Worm (Caenorhabditis elegans): ENCODE data around the gene adr-2.
A peak's percentile ranks its signal among the peaks of the same experiment; 100 is the strongest.

Gene adr-2

DNA sequence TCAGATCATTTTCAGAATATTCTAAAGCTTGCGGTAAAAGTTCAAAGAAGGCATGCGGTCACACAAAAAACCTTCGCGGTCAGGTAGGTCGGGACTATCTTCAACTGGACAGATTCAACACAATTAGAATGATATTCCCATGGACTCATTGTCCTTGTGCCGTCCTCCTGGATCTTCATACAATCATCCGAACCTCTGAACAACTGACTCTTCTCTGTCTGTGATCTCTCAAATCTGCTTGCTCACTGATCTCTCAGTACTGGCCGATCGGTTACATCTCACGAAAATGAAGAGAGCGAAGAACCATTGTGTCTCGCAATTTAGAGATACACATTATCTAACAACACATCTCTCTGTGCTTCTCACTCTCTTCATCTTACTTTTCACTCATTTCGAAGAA lies 17.1 kb downstream of the adr-2 start:
- no peak for TF ChIP-seq drap-1 (GFP tag; optimal IDR thresholded peaks at IDR 0.05)
- peak; percentile 42 for TF ChIP-seq unc-120 (tag; optimal IDR thresholded peaks at IDR 0.05; ENCODE audit: poor library complexity, severe bottlenecking)
- TF ChIP-seq hlh-1 (tag; optimal IDR thresholded peaks at IDR 0.05) = peak; percentile 99

DNA sequence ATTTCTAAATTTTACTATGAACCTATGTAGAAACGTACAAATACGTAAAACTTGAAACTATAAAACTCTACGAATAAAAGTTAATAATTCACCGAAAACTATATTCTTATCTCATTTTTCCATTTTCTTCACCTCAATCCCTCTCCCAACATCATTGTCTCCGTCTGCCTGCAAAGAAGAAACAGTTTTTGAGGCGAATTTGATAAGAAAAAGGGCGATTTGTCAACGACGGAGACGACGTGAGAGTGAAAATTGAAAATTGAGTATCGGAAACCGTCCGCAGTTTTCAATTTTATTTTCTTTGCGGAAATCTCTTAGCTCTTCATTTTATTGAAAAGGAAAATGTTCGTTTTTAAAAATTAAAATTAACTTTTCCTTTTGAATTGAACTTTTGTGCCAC lies 20.7 kb downstream of the adr-2 start:
- TF ChIP-seq snpc-4 (tag; optimal IDR thresholded peaks at IDR 0.05) (no peak), tbx-8 (GFP tag; optimal IDR thresholded peaks at IDR 0.05) (no peak), sptf-1 (tag; optimal IDR thresholded peaks at IDR 0.05) (no peak), unc-39 (tag; optimal IDR thresholded peaks at IDR 0.05) (no peak), bed-3 (GFP tag; optimal IDR thresholded peaks at IDR 0.05) (no peak), elt-1 (tag; optimal IDR thresholded peaks at IDR 0.05; ENCODE audit: borderline replicate concordance, insufficient read depth) (no peak), ces-1 (GFP tag; optimal IDR thresholded peaks at IDR 0.05) (no peak), lin-32 (GFP tag; optimal IDR thresholded peaks at IDR 0.05) (no peak), blmp-1 (tag; optimal IDR thresholded peaks at IDR 0.05) (no peak), M03D4.4 (tag; optimal IDR thresholded peaks at IDR 0.05) (no peak), mep-1 (tag; optimal IDR thresholded peaks at IDR 0.05) (no peak), unc-120 (tag; optimal IDR thresholded peaks at IDR 0.05; ENCODE audit: poor library complexity, severe bottlenecking) (no peak), nhr-76 (tag; optimal IDR thresholded peaks at IDR 0.05) (no peak), pha-4 (tag; optimal IDR thresholded peaks at IDR 0.05) (no peak), nhr-237 (tag; optimal IDR thresholded peaks at IDR 0.05) (no peak), nhr-2 (tag; optimal IDR thresholded peaks at IDR 0.05) (no peak)

DNA sequence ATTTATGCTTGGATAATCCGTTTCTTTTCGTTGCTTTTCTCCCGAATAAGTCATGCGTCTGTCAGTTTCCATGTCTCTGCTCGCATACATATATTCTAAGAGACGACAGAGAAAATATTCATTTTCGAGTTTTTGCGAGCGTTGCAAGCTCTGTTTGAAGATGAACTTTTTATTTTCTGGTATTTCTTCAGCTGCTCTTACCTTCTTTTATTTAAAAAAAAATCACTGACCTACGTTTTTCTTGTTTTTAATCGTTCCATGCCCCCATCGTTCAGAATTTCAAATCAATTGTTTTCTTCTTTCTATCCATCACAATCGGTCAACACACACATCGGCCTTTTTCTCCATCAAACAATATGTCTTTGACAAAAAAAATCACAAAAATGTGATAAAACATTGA lies 22.2 kb downstream of the adr-2 start:
- TF ChIP-seq mep-1 (tag; optimal IDR thresholded peaks at IDR 0.05) (no peak), ztf-11 (tag; optimal IDR thresholded peaks at IDR 0.05) (no peak), snpc-4 (tag; optimal IDR thresholded peaks at IDR 0.05) (no peak), elt-3 (tag; optimal IDR thresholded peaks at IDR 0.05) (no peak)

DNA sequence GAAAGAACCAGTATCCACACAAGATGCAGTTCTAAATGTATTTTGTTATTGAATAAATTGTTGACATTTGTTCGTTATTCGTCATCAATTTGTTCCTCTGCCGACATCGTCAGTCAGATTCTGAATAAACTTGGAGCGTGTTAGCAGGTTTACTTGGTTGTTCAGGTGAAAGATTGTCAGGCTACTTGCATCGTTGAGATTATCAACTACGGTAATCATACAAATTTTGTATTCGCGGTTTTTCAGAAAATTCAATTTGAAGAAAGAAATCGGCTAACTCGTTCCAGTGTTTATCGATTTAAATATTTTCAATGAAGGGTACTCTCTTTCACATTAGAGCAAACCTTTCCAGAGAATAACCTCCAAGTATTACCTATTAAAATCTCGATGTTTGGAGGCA lies 23.0 kb downstream of the adr-2 start, which contains the start of gene R151.2:
R151.2 (plus strand) TSS at position 247 of the 400 bp plus-strand sequence.
- TF ChIP-seq ham-2 (GFP tag; optimal IDR thresholded peaks at IDR 0.05) = no peak

- TF ChIP-seq ces-1 (GFP tag; optimal IDR thresholded peaks at IDR 0.05) (peak; percentile 64), drap-1 (GFP tag; optimal IDR thresholded peaks at IDR 0.05) (no peak), blmp-1 (tag; optimal IDR thresholded peaks at IDR 0.05) (no peak), zip-8 (tag; optimal IDR thresholded peaks at IDR 0.05) (no peak), unc-120 (tag; optimal IDR thresholded peaks at IDR 0.05; ENCODE audit: poor library complexity, severe bottlenecking) (peak; percentile 67), ztf-11 (tag; optimal IDR thresholded peaks at IDR 0.05) (no peak), mab-5 (tag; optimal IDR thresholded peaks at IDR 0.05) (no peak), lsy-2 (tag; optimal IDR thresholded peaks at IDR 0.05) (peak; percentile 99), ceh-83 (GFP tag; optimal IDR thresholded peaks at IDR 0.05) (no peak), unc-39 (tag; optimal IDR thresholded peaks at IDR 0.05) (no peak), mls-2 (tag; optimal IDR thresholded peaks at IDR 0.05) (no peak), nhr-28 (tag; optimal IDR thresholded peaks at IDR 0.05) (no peak), tbx-8 (GFP tag; optimal IDR thresholded peaks at IDR 0.05) (no peak), nhr-76 (tag; optimal IDR thresholded peaks at IDR 0.05) (no peak), hlh-1 (tag; optimal IDR thresholded peaks at IDR 0.05) (peak; percentile 50), mep-1 (tag; optimal IDR thresholded peaks at IDR 0.05) (peak; percentile 99), elt-3 (tag; optimal IDR thresholded peaks at IDR 0.05) (no peak), cnd-1 (tag; optimal IDR thresholded peaks at IDR 0.05) (no peak), lin-13 (tag; optimal IDR thresholded peaks at IDR 0.05) (peak; percentile 86), elt-1 (tag; optimal IDR thresholded peaks at IDR 0.05; ENCODE audit: borderline replicate concordance, insufficient read depth) (no peak), nhr-12 (tag; optimal IDR thresholded peaks at IDR 0.05) (no peak), nhr-2 (tag; optimal IDR thresholded peaks at IDR 0.05) (no peak), sem-2 (GFP tag; optimal IDR thresholded peaks at IDR 0.05) (no peak), ceh-43 (GFP tag; optimal IDR thresholded peaks at IDR 0.05) (no peak), lin-32 (GFP tag; optimal IDR thresholded peaks at IDR 0.05) (no peak), pha-4 (tag; optimal IDR thresholded peaks at IDR 0.05) (peak; percentile 89), M03D4.4 (tag; optimal IDR thresholded peaks at IDR 0.05) (no peak), snpc-4 (tag; optimal IDR thresholded peaks at IDR 0.05) (no peak), ham-2 (GFP tag; optimal IDR thresholded peaks at IDR 0.05) (peak; percentile 52), flh-1 (GFP tag; optimal IDR thresholded peaks at IDR 0.05) (no peak), ceh-39 (tag; optimal IDR thresholded peaks at IDR 0.05) (peak; percentile 75), nhr-237 (tag; optimal IDR thresholded peaks at IDR 0.05) (peak; percentile 89), unc-62 (GFP tag; optimal IDR thresholded peaks at IDR 0.05) (peak; percentile 1), bed-3 (GFP tag; optimal IDR thresholded peaks at IDR 0.05) (no peak), sptf-1 (tag; optimal IDR thresholded peaks at IDR 0.05) (peak; percentile 55)
These were observed 24.7 kb downstream of the adr-2 start, which contains the start of gene rpl-6 for ce11 chrIII:7207903-7208497. Gene rpl-6, plus strand, starts transcription at chrIII:7208447.

Data from whole organism, mixed stage, embryonic.